Worm (Caenorhabditis elegans): ENCODE data around the gene C25H3.11.

ce11 chrII:5665029-5665428, 23.8 kb downstream of the C25H3.11 start, which contains the start of gene C25H3.15:
- no peak for TF ChIP-seq nhr-77 (tag; optimal IDR thresholded peaks at IDR 0.05)
- TF ChIP-seq unc-86 (tag; optimal IDR thresholded peaks at IDR 0.05) = no peak
- no peak for TF ChIP-seq snpc-4 (tag; optimal IDR thresholded peaks at IDR 0.05)
- TF ChIP-seq elt-2 (tag; optimal IDR thresholded peaks at IDR 0.05) = no peak
- no peak for TF ChIP-seq sox-4 (tag; optimal IDR thresholded peaks at IDR 0.05)
- no peak for TF ChIP-seq nhr-28 (tag; optimal IDR thresholded peaks at IDR 0.05)
- TF ChIP-seq nhr-11 (tag; optimal IDR thresholded peaks at IDR 0.05) = no peak
- no peak for TF ChIP-seq egl-27 (tag; optimal IDR thresholded peaks at IDR 0.05)
- no peak for TF ChIP-seq nhr-237 (tag; optimal IDR thresholded peaks at IDR 0.05)
- TF ChIP-seq nhr-47 (tag; optimal IDR thresholded peaks at IDR 0.05) = no peak
- TF ChIP-seq elt-3 (tag; optimal IDR thresholded peaks at IDR 0.05) = no peak
- no peak for TF ChIP-seq fkh-10 (GFP tag; optimal IDR thresholded peaks at IDR 0.05)
- TF ChIP-seq ztf-11 (tag; optimal IDR thresholded peaks at IDR 0.05) = no peak
